Worm (Caenorhabditis elegans): ENCODE measurements around the gene Y39A1A.22.
A peak's percentile ranks its signal among the peaks of the same experiment; 100 is the strongest.

DNA sequence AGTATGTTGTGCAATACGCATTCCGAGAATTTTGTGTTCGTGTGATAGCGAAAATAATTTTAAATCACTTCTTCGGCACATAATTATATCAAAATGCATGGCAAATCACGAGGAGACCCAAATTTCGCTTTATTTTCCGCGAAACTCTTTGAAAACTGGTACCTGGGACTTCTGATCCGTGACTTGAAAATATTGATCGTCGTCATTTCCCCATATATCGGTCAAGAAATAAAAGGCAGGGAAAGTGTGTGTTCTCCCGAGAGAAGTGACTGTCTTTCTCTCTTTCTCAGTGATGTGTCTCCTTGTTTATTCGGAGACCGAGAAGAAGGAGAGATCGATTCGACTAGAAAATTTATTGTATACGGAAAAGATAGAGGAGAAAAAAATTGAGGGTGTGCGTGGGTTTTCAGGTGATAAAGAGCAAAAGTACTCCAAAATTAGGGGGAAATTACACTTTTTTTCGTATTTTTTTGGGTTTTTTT is 4.4 kb upstream of the Y39A1A.22 start, which contains the start of gene W09D10.5:
- TF ChIP-seq sdz-12 (GFP tag; optimal IDR thresholded peaks at IDR 0.05) (peak; percentile 27), nhr-76 (tag; optimal IDR thresholded peaks at IDR 0.05) (no peak), Y105C5A.15 (GFP tag; IDR thresholded peaks at IDR 0.05) (no peak)

All from whole organism, L4 larva.